Fruit fly (Drosophila melanogaster): ENCODE data around the gene TwdlE.

- TF ChIP-seq CG8478 (optimal IDR thresholded peaks at IDR 0.05) = no peak
- no peak for TF ChIP-seq CTCF (optimal IDR thresholded peaks at IDR 0.05)
Observed at dm6 chr2L:7841244-7841643, 19.4 kb downstream of the TwdlE start.
